Fruit fly (Drosophila melanogaster): ENCODE results near the gene CG13877.
A peak's percentile ranks its signal among the peaks of the same experiment; 100 is the strongest.

CG13877 gene

dm6 chr3L:205723-206284, 12.1 kb upstream of the CG13877 start, which contains the start of the genes Gk1 and CG13876 (continued):
- TF ChIP-seq Myb (GFP tag; optimal IDR thresholded peaks at IDR 0.05) (peak; percentile 34), lbe (GFP tag; optimal IDR thresholded peaks at IDR 0.05) (peak; percentile 93), CG10959 (GFP tag; IDR thresholded peaks at IDR 0.05) (peak; percentile 81), ase (GFP tag; IDR thresholded peaks at IDR 0.05) (peak; percentile 90), CG8359 (GFP tag; optimal IDR thresholded peaks at IDR 0.05; ENCODE audit: borderline replicate concordance) (peak; percentile 82), CG10267 (tag; optimal IDR thresholded peaks at IDR 0.05) (peak; percentile 91), CG15479 (GFP tag; optimal IDR thresholded peaks at IDR 0.05) (peak; percentile 82), CG7372 (GFP tag; IDR thresholded peaks at IDR 0.05) (peak; percentile 93), sens-2 (GFP tag; IDR thresholded peaks at IDR 0.05) (peak; percentile 84), CG17385 (GFP tag; optimal IDR thresholded peaks at IDR 0.05) (peak; percentile 92), Kr (GFP tag; optimal IDR thresholded peaks at IDR 0.05) (no peak), bab2 (GFP tag; optimal IDR thresholded peaks at IDR 0.05) (peak; percentile 42), Ets65A (GFP tag) (peak; percentile 92), TFAM (GFP tag; optimal IDR thresholded peaks at IDR 0.05) (peak; percentile 63), Scr (GFP tag; IDR thresholded peaks at IDR 0.05; ENCODE audit: partially characterized antibody) (no peak), twi (tag; optimal IDR thresholded peaks at IDR 0.05) (peak; percentile 88), ftz-f1 (GFP tag; optimal IDR thresholded peaks at IDR 0.05) (no peak), ci (GFP tag; IDR thresholded peaks at IDR 0.05) (peak; percentile 97), ash1 (GFP tag; optimal IDR thresholded peaks at IDR 0.05) (no peak), lmd (GFP tag; IDR thresholded peaks at IDR 0.05) (peak; percentile 89), wdn (GFP tag; IDR thresholded peaks at IDR 0.05) (peak; percentile 94), HLH4C (GFP tag; IDR thresholded peaks at IDR 0.05; ENCODE audit: partially characterized antibody) (no peak), CG14965 (GFP tag; optimal IDR thresholded peaks at IDR 0.05; ENCODE audit: borderline replicate concordance) (no peak), Awh (GFP tag; IDR thresholded peaks at IDR 0.05) (peak; percentile 95), pnt (GFP tag; optimal IDR thresholded peaks at IDR 0.05) (no peak), kni (GFP tag; optimal IDR thresholded peaks at IDR 0.05) (peak; percentile 89), HLH54F (GFP tag; optimal IDR thresholded peaks at IDR 0.05) (no peak), psq (GFP tag; optimal IDR thresholded peaks at IDR 0.05) (peak; percentile 78), CG6791 (GFP tag; IDR thresholded peaks at IDR 0.05; ENCODE audit: partially characterized antibody) (no peak), CG12236 (GFP tag; optimal IDR thresholded peaks at IDR 0.05) (no peak), Dad (GFP tag; optimal IDR thresholded peaks at IDR 0.05) (peak; percentile 7), bigmax (GFP tag; optimal IDR thresholded peaks at IDR 0.05) (peak; percentile 71), mld (GFP tag; IDR thresholded peaks at IDR 0.05; ENCODE audit: partially characterized antibody) (no peak), D19B (GFP tag; optimal IDR thresholded peaks at IDR 0.05) (peak; percentile 83), CG9932 (GFP tag; IDR thresholded peaks at IDR 0.05) (peak; percentile 91), Asciz (GFP tag; optimal IDR thresholded peaks at IDR 0.05) (peak; percentile 93), fd64A (GFP tag; optimal IDR thresholded peaks at IDR 0.05) (peak; percentile 87), wek (GFP tag; optimal IDR thresholded peaks at IDR 0.05) (peak; percentile 51), salm (tag; optimal IDR thresholded peaks at IDR 0.05) (peak; percentile 96), YL-1 (GFP tag; optimal IDR thresholded peaks at IDR 0.05) (peak; percentile 91), ro (GFP tag; IDR thresholded peaks at IDR 0.05) (peak; percentile 78), CG2120 (GFP tag; optimal IDR thresholded peaks at IDR 0.05) (peak; percentile 91), CG6854 (GFP tag; optimal IDR thresholded peaks at IDR 0.05) (peak; percentile 94), CG17912 (GFP tag; optimal IDR thresholded peaks at IDR 0.05) (peak; percentile 86), CG10209 (GFP tag; optimal IDR thresholded peaks at IDR 0.05) (peak; percentile 95), peb (GFP tag; IDR thresholded peaks at IDR 0.05) (peak; percentile 78), Dfd (GFP tag; optimal IDR thresholded peaks at IDR 0.05) (no peak), shn (GFP tag; optimal IDR thresholded peaks at IDR 0.05) (no peak), CG9215 (GFP tag; IDR thresholded peaks at IDR 0.05) (peak; percentile 81), chif (GFP tag; optimal IDR thresholded peaks at IDR 0.05) (peak in 1 of 2 experiments; percentile 44)
